Worm (Caenorhabditis elegans) whole organism, L3 larva: ENCODE results near the gene F20D6.12.

Experiments used
- R02D3.7 ChIP-seq: fragments of 150-350 bp; optimal IDR thresholded peaks from 2 replicates; lab custom pipeline; 2014; ENCODE audit warnings: missing biosample characterization, missing genetic modification characterization
- aly-2 ChIP-seq: fragments of 150-350 bp; optimal IDR thresholded peaks from 2 replicates; lab custom pipeline; 2014; ENCODE audit warnings: missing biosample characterization, missing genetic modification characterization
- ama-1 ChIP-seq: fragments of 150-350 bp; optimal IDR thresholded peaks from 2 replicates; lab custom pipeline; 2018
- elt-1 ChIP-seq: fragments of 150-350 bp; optimal IDR thresholded peaks from 2 replicates; lab custom pipeline; 2014; ENCODE audit warnings: missing biosample characterization, missing genetic modification characterization
- fos-1 ChIP-seq: fragments of 150-350 bp; optimal IDR thresholded peaks from 2 replicates; lab custom pipeline; 2014; ENCODE audit warnings: missing biosample characterization, missing genetic modification characterization
- jun-1 ChIP-seq: fragments of 150-350 bp; optimal IDR thresholded peaks from 2 replicates; lab custom pipeline; 2014; ENCODE audit warnings: missing biosample characterization, missing genetic modification reagents, missing genetic modification characterization
- nhr-237 ChIP-seq: fragments of 150-350 bp; optimal IDR thresholded peaks from 2 replicates; lab custom pipeline; 2014; ENCODE audit warnings: missing biosample characterization, missing genetic modification characterization
- pqm-1 ChIP-seq: fragments of 150-350 bp; optimal IDR thresholded peaks from 2 replicates; lab custom pipeline; 2017; ENCODE audit warnings: missing biosample characterization, missing genetic modification characterization, inconsistent platforms
- sea-2 ChIP-seq: fragments of 150-350 bp; sonication (generic microtip); optimal IDR thresholded peaks from 4 replicates; lab custom pipeline; 2014; ENCODE audit warnings: missing biosample characterization, missing genetic modification reagents, missing genetic modification characterization
- skn-1 ChIP-seq: fragments of 150-350 bp; optimal IDR thresholded peaks from 2 replicates; lab custom pipeline; 2014; ENCODE audit warnings: missing biosample characterization, missing genetic modification characterization
- tbx-2 ChIP-seq: sonication (generic microtip); optimal IDR thresholded peaks from 2 replicates; lab custom pipeline; 2016; ENCODE audit warnings: mild to moderate bottlenecking, missing genetic modification characterization, missing compliant biosample characterization
- unc-39 ChIP-seq: sonication (generic microtip); optimal IDR thresholded peaks from 4 replicates; lab custom pipeline; 2017; ENCODE audit warnings: missing biosample characterization, missing genetic modification characterization
- ztf-11 ChIP-seq: fragments of 150-350 bp; optimal IDR thresholded peaks from 2 replicates; lab custom pipeline; 2014; ENCODE audit warnings: missing biosample characterization, missing genetic modification characterization

ce11 chrV:8235331-8235730 lies 45.4 kb upstream of the F20D6.12 start:
- TF ChIP-seq nhr-237 (no peak), aly-2 (tag; lab: Kevin White, UChicago) (no peak), sea-2 (GFP tag; lab: Kevin White, UChicago) (no peak), pqm-1 (tag; lab: Kevin White, UChicago) (peak; percentile 40), tbx-2 (tag; lab: Kevin White, UChicago) (no peak), skn-1 (tag; lab: Kevin White, UChicago) (no peak), ama-1 (lab: Kevin White, UChicago) (no peak), elt-1 (tag; lab: Kevin White, UChicago) (no peak), ztf-11 (tag; lab: Kevin White, UChicago) (no peak), unc-39 (no peak), fos-1 (tag; lab: Kevin White, UChicago) (no peak), jun-1 (tag; lab: Kevin White, UChicago) (no peak), R02D3.7 (no peak)
